Worm (Caenorhabditis elegans) whole organism, L2 larva: ENCODE data around the gene Y57G11C.38.

Experiments
- R02D3.7 ChIP-seq: fragments of 150-350 bp; optimal IDR thresholded peaks from 2 replicates; lab custom pipeline; 2014; ENCODE audit warnings: missing biosample characterization, missing genetic modification characterization
- ZK546.5 ChIP-seq: sonication (generic microtip); optimal IDR thresholded peaks from 2 replicates; lab custom pipeline; 2017; ENCODE audit warnings: missing biosample characterization, missing genetic modification characterization
- alr-1 ChIP-seq: fragments of 150-350 bp; optimal IDR thresholded peaks from 2 replicates; lab custom pipeline; 2014; ENCODE audit warnings: missing biosample characterization, missing genetic modification characterization
- aly-2 ChIP-seq: fragments of 150-350 bp; optimal IDR thresholded peaks from 2 replicates; lab custom pipeline; 2014; ENCODE audit warnings: missing biosample characterization, missing genetic modification characterization
- ama-1 ChIP-seq: fragments of 150-350 bp; optimal IDR thresholded peaks from 2 replicates; lab custom pipeline; 2018; ENCODE audit warnings: inconsistent platforms
- blmp-1 ChIP-seq: sonication (generic microtip); optimal IDR thresholded peaks from 2 replicates; lab custom pipeline; 2017; ENCODE audit warnings: missing genetic modification characterization, mild to moderate bottlenecking, missing compliant biosample characterization, antibody characterized with exemption, moderate library complexity; ENCODE audit not compliant: insufficient read depth
- ceh-16 ChIP-seq: fragments of 150-350 bp; optimal IDR thresholded peaks from 2 replicates; lab custom pipeline; 2014; ENCODE audit warnings: missing biosample characterization, missing genetic modification characterization
- crh-2 ChIP-seq: sonication (generic microtip); optimal IDR thresholded peaks from 2 replicates; lab custom pipeline; 2017; ENCODE audit warnings: missing biosample characterization, missing genetic modification characterization
- dmd-4 ChIP-seq: sonication (generic microtip); optimal IDR thresholded peaks from 2 replicates; lab custom pipeline; 2017; ENCODE audit warnings: missing biosample characterization, missing genetic modification characterization
- egl-27 ChIP-seq: sonication (generic microtip); optimal IDR thresholded peaks from 3 replicates; lab custom pipeline; 2017; ENCODE audit warnings: missing biosample characterization, missing genetic modification reagents, missing genetic modification characterization
- elt-3 ChIP-seq: sonication (generic microtip); optimal IDR thresholded peaks from 2 replicates; lab custom pipeline; 2017; ENCODE audit warnings: missing biosample characterization, missing genetic modification characterization
- fos-1 ChIP-seq: fragments of 150-350 bp; optimal IDR thresholded peaks from 2 replicates; lab custom pipeline; 2014; ENCODE audit warnings: missing biosample characterization, missing genetic modification characterization
- gmeb-1 ChIP-seq: fragments of 150-350 bp; optimal IDR thresholded peaks from 2 replicates; lab custom pipeline; 2014; ENCODE audit warnings: missing biosample characterization, missing genetic modification characterization
- lin-39 ChIP-seq: fragments of 150-350 bp; optimal IDR thresholded peaks from 2 replicates; lab custom pipeline; 2014; ENCODE audit warnings: missing biosample characterization, missing genetic modification reagents, missing genetic modification characterization
- lsy-2 ChIP-seq, 2 experiments: fragments of 150-350 bp in 1 of 2; sonication (generic microtip) in 1 of 2; optimal IDR thresholded peaks; 2 replicates each; lab custom pipeline; 2014 to 2017; ENCODE audit warnings: missing biosample characterization in 2 of 2, missing genetic modification characterization in 2 of 2
- mab-5 ChIP-seq: fragments of 150-350 bp; optimal IDR thresholded peaks from 2 replicates; lab custom pipeline; 2014; ENCODE audit warnings: missing biosample characterization, missing genetic modification characterization
- mdl-1 ChIP-seq, 2 experiments: fragments of 150-350 bp in 1 of 2; sonication (generic microtip) in 1 of 2; optimal IDR thresholded peaks; 2 replicates each; lab custom pipeline; 2017; ENCODE audit warnings: missing biosample characterization in 2 of 2, missing genetic modification characterization in 2 of 2
- nhr-10 ChIP-seq: sonication (generic microtip); optimal IDR thresholded peaks from 2 replicates; lab custom pipeline; 2017; ENCODE audit warnings: missing biosample characterization, missing genetic modification characterization
- nhr-12 ChIP-seq: fragments of 150-350 bp; optimal IDR thresholded peaks from 2 replicates; lab custom pipeline; 2014; ENCODE audit warnings: missing biosample characterization, missing genetic modification characterization
- nhr-129 ChIP-seq: fragments of 150-350 bp; optimal IDR thresholded peaks from 2 replicates; lab custom pipeline; 2014; ENCODE audit warnings: missing biosample characterization, missing genetic modification characterization
- nhr-21 ChIP-seq: fragments of 150-350 bp; optimal IDR thresholded peaks from 2 replicates; lab custom pipeline; 2014; ENCODE audit warnings: missing biosample characterization, missing genetic modification characterization
- nhr-23 ChIP-seq: fragments of 150-350 bp; optimal IDR thresholded peaks from 2 replicates; lab custom pipeline; 2014; ENCODE audit warnings: missing biosample characterization, missing genetic modification reagents, missing genetic modification characterization
- nhr-237 ChIP-seq: fragments of 150-350 bp; optimal IDR thresholded peaks from 2 replicates; lab custom pipeline; 2014; ENCODE audit warnings: missing biosample characterization, missing genetic modification characterization
- nhr-25 ChIP-seq: fragments of 150-350 bp; sonication (generic microtip); optimal IDR thresholded peaks from 3 replicates; lab custom pipeline; 2014; ENCODE audit warnings: missing biosample characterization, missing genetic modification characterization
- sem-4 ChIP-seq: fragments of 150-350 bp; optimal IDR thresholded peaks from 2 replicates; lab custom pipeline; 2014; ENCODE audit warnings: missing biosample characterization, missing genetic modification reagents, missing genetic modification characterization
- skn-1 ChIP-seq: sonication (generic microtip); optimal IDR thresholded peaks from 2 replicates; lab custom pipeline; 2017; ENCODE audit warnings: missing biosample characterization, missing genetic modification characterization
- sma-3 ChIP-seq: sonication (generic microtip); optimal IDR thresholded peaks from 2 replicates; lab custom pipeline; 2016; ENCODE audit warnings: missing genetic modification reagents, missing genetic modification characterization, missing compliant biosample characterization
- sma-9 ChIP-seq, 2 experiments: fragments of 150-350 bp in 1 of 2; sonication (generic microtip) in 1 of 2; optimal IDR thresholded peaks; 2 replicates each; lab custom pipeline; 2014 to 2016; ENCODE audit warnings: missing genetic modification characterization in 2 of 2, mild to moderate bottlenecking in 1 of 2, missing biosample characterization in 1 of 2, missing compliant biosample characterization in 1 of 2, missing genetic modification reagents in 1 of 2, moderate library complexity in 1 of 2
- unc-39 ChIP-seq: fragments of 150-350 bp; optimal IDR thresholded peaks from 2 replicates; lab custom pipeline; 2014; ENCODE audit warnings: missing biosample characterization, missing genetic modification characterization
- unc-62 ChIP-seq: fragments of 150-350 bp; optimal IDR thresholded peaks from 2 replicates; lab custom pipeline; 2014; ENCODE audit warnings: missing biosample characterization, missing genetic modification reagents, missing genetic modification characterization
- zag-1 ChIP-seq: fragments of 150-350 bp; optimal IDR thresholded peaks from 2 replicates; lab custom pipeline; 2014; ENCODE audit warnings: missing biosample characterization, missing genetic modification characterization
- ztf-1 ChIP-seq: fragments of 200-800 bp; sonication (Bioruptor generic); conservative IDR thresholded peaks from 2 replicates; pipeline ENCODE4 v1.3.6; 2022; ENCODE audit warnings: missing genetic modification characterization, missing compliant biosample characterization
- ztf-11 ChIP-seq: sonication (generic microtip); optimal IDR thresholded peaks from 2 replicates; lab custom pipeline; 2017; ENCODE audit warnings: missing biosample characterization, missing genetic modification characterization
- ztf-4 ChIP-seq: fragments of 150-350 bp; optimal IDR thresholded peaks from 2 replicates; lab custom pipeline; 2014; ENCODE audit warnings: missing biosample characterization, missing genetic modification characterization

Gene Y57G11C.38

DNA sequence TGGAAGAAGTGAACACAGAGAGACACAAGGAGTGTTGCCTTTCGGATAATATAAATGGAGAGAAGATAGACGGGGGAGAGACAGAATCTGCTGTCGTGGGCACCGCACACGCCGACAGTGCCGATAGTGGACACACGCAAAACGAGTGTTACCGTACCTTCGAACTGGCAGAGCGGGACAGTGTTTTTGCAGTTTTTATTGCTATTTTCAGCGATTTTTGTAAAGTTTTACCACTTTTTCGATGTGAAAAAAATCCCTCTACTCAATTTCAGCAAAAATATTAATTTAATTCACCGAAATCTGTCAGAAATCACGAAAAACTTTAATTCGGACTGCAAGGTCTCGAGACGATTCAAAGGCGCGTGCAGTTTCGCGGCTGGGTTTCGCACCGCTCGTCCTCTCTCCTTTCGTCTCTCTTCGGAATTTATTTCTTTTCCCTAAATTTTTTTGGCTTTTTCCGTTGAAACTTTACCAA, 37.3 kb upstream of the Y57G11C.38 start, which contains the start of gene sec-61.A (continued):
- no peak for TF ChIP-seq skn-1 (tag; lab: Kevin White, UChicago)
- TF ChIP-seq unc-39 (tag; lab: Kevin White, UChicago), result no peak
- no peak for TF ChIP-seq blmp-1 (tag; lab: Kevin White, UChicago)
- TF ChIP-seq ztf-1 (GFP tag; lab: Robert Waterston, UW), result no peak
- peak; percentile 43 for TF ChIP-seq ceh-16
- TF ChIP-seq lsy-2 (tag; optimal IDR thresholded peaks at IDR 0.05; lab: Kevin White, UChicago), result peak; percentile 98 to 99
- TF ChIP-seq ama-1 (lab: Kevin White, UChicago), result no peak
- TF ChIP-seq sma-9 (GFP tag; optimal IDR thresholded peaks at IDR 0.05; lab: Kevin White, UChicago), result no peak
- no peak for TF ChIP-seq sma-9 (tag; optimal IDR thresholded peaks at IDR 0.05; lab: Kevin White, UChicago)
- TF ChIP-seq sma-3 (GFP tag; lab: Kevin White, UChicago), result peak; percentile 93
- TF ChIP-seq R02D3.7 (tag; lab: Kevin White, UChicago), result no peak
- no peak for TF ChIP-seq sem-4 (tag; lab: Kevin White, UChicago)
- TF ChIP-seq mab-5, result peak; percentile 47
- peak; percentile 16 for TF ChIP-seq nhr-237 (tag; lab: Kevin White, UChicago)
- TF ChIP-seq crh-2, result peak; percentile 85
- no peak for TF ChIP-seq ztf-4 (tag; lab: Kevin White, UChicago)
- TF ChIP-seq nhr-23, result no peak

DNA sequence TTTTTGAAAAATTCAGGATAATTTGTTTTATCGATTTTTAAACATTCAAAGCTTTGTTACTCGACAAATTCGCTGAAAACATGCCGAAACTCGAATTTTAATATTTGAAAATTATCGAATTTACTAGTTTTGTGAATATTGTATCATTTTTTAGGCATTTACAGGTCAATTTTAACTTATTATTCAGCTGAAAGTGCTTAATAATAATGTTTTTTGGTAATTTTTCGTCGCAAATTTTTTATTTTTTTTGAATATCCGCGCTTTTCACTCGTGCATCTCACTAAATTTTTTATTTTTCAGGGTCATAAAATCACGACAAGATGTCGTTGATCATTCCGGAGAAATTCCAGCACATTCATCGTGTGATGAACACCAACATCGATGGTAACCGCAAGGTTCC, 36.9 kb upstream of the Y57G11C.38 start, which contains the start of gene rps-18:
TSS of gene rps-18 (plus strand) at position 301 of the 400 bp plus-strand sequence.
- TF ChIP-seq egl-27 (tag; lab: Kevin White, UChicago), result no peak
- no peak for TF ChIP-seq fos-1 (tag; lab: Kevin White, UChicago)
- TF ChIP-seq unc-39 (tag; lab: Kevin White, UChicago), result no peak
- TF ChIP-seq ZK546.5 (tag; lab: Kevin White, UChicago), result no peak
- no peak for TF ChIP-seq nhr-129

DNA sequence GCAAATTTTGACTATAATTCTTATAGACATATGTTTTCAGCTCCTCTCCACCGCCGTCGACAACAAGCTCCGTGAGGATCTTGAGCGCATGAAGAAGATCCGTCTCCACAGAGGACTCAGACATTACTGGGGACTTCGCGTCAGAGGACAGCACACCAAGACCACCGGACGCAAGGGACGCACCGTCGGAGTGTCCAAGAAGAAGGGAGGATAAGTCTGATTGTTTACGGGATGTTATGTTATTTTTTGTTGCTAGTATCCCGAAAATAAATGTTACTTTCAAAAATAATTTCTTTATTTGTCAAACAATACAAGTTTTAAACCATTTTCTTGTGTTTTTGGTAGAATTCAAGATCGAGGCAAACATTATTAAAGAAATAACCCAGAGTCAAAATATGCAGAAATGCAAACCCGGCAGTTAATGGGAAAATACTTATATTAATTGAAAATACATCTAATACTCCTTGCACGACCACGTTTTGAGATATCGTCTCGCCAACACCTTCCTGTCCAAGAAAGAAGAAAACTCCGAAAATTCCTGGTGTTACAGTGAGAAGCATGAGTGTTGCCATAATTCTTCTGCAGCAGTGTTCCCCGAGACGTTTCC, 36.0 kb upstream of the Y57G11C.38 start:
- no peak for TF ChIP-seq egl-27 (tag; lab: Kevin White, UChicago)
- TF ChIP-seq dmd-4 (tag; lab: Kevin White, UChicago), result no peak
- no peak for TF ChIP-seq sem-4 (tag; lab: Kevin White, UChicago)
- TF ChIP-seq nhr-237 (tag; lab: Kevin White, UChicago), result no peak
- TF ChIP-seq ztf-11, result no peak
- no peak for TF ChIP-seq zag-1 (tag; lab: Kevin White, UChicago)
- no peak for TF ChIP-seq nhr-129
- no peak for TF ChIP-seq lin-39 (tag; lab: Kevin White, UChicago)
- no peak for TF ChIP-seq blmp-1 (tag; lab: Kevin White, UChicago)
- TF ChIP-seq nhr-21 (tag; lab: Kevin White, UChicago), result no peak
- TF ChIP-seq nhr-23, result no peak
- no peak for TF ChIP-seq elt-3 (tag; lab: Kevin White, UChicago)
- no peak for TF ChIP-seq mdl-1 (tag; optimal IDR thresholded peaks at IDR 0.05; lab: Kevin White, UChicago)
- no peak for TF ChIP-seq unc-39 (tag; lab: Kevin White, UChicago)
- TF ChIP-seq ztf-1 (GFP tag; lab: Robert Waterston, UW), result no peak
- no peak for TF ChIP-seq aly-2 (tag; lab: Kevin White, UChicago)

DNA sequence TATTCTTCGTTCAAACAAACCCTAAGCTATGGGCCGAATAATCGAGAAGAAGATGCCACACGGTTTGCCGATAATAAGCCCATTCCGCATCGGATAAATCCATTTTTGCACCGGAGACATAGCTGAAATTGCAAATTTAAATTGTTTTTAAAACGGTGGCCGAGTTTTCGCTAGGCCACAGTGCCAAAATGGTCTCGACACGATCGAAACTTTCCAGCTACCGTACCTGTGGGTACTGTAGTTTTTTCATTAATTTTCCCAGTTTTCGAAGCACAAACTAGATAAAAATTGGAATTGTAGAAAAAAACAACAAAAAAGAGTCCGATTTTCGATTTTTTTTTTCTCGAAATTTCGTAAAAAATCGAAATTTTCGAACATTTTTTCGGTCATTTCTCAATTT, 34.0 kb upstream of the Y57G11C.38 start:
- no peak for TF ChIP-seq nhr-12 (tag; lab: Kevin White, UChicago)
- TF ChIP-seq elt-3 (tag; lab: Kevin White, UChicago), result no peak
- no peak for TF ChIP-seq nhr-25 (tag; lab: Kevin White, UChicago)
- no peak for TF ChIP-seq egl-27 (tag; lab: Kevin White, UChicago)
- no peak for TF ChIP-seq nhr-237 (tag; lab: Kevin White, UChicago)
- TF ChIP-seq unc-62, result no peak
- no peak for TF ChIP-seq gmeb-1 (tag; lab: Kevin White, UChicago)
- TF ChIP-seq nhr-10 (tag; lab: Kevin White, UChicago), result no peak
- no peak for TF ChIP-seq alr-1 (tag; lab: Kevin White, UChicago)
- TF ChIP-seq skn-1 (tag; lab: Kevin White, UChicago), result no peak
- no peak for TF ChIP-seq nhr-21 (tag; lab: Kevin White, UChicago)
- no peak for TF ChIP-seq ceh-16
